Fruit fly (Drosophila melanogaster): ENCODE results near the gene mIF2.

The mIF2 gene

dm6 chr3R:28562654-28563198 is 18.1 kb upstream of the mIF2 start (continued):
- TF ChIP-seq bcd (GFP tag; optimal IDR thresholded peaks at IDR 0.05) (no peak), CG18262 (tag; optimal IDR thresholded peaks at IDR 0.05) (peak; percentile 4), grau (tag; optimal IDR thresholded peaks at IDR 0.05) (peak; percentile 1), schlank (tag; optimal IDR thresholded peaks at IDR 0.05) (no peak), ham (GFP tag; IDR thresholded peaks at IDR 0.05) (no peak), CG13894 (tag; optimal IDR thresholded peaks at IDR 0.05) (no peak), Sox102F (GFP tag; optimal IDR thresholded peaks at IDR 0.05) (peak; percentile 2), dmrt11E (tag; optimal IDR thresholded peaks at IDR 0.05) (peak; percentile 41), CG10565 (GFP tag; optimal IDR thresholded peaks at IDR 0.05) (no peak), Awh (GFP tag; IDR thresholded peaks at IDR 0.05) (no peak), CG7839 (tag; optimal IDR thresholded peaks at IDR 0.05) (peak; percentile 6), row (GFP tag; IDR thresholded peaks at IDR 0.05) (peak; percentile 45), Deaf1 (tag; optimal IDR thresholded peaks at IDR 0.05) (no peak), croc (GFP tag; conservative IDR thresholded peaks at IDR 0.05) (no peak), sens (GFP tag) (peak; percentile 70), Stat92E (GFP tag; optimal IDR thresholded peaks at IDR 0.05) (no peak), CG17912 (GFP tag; optimal IDR thresholded peaks at IDR 0.05) (no peak), vvl (GFP tag; IDR thresholded peaks at IDR 0.05) (no peak), Myb (GFP tag; optimal IDR thresholded peaks at IDR 0.05) (no peak), slbo (GFP tag; IDR thresholded peaks at IDR 0.05) (no peak), tup (GFP tag; optimal IDR thresholded peaks at IDR 0.05) (no peak), Max (GFP tag; optimal IDR thresholded peaks at IDR 0.05) (no peak), sim (GFP tag; IDR thresholded peaks at IDR 0.05) (no peak), lab (GFP tag; optimal IDR thresholded peaks at IDR 0.05) (no peak), tx (GFP tag; optimal IDR thresholded peaks at IDR 0.05) (no peak), CG16813 (GFP tag; IDR thresholded peaks at IDR 0.05; ENCODE audit: partially characterized antibody) (peak; percentile 58; the same call in 2 of the 3 replicates)

- no peak for TF ChIP-seq Aef1 (GFP tag; IDR thresholded peaks at IDR 0.05)
- TF ChIP-seq Nf-YC (tag; optimal IDR thresholded peaks at IDR 0.05) = peak; percentile 65
- peak; percentile 60 for TF ChIP-seq pros (GFP tag; optimal IDR thresholded peaks at IDR 0.05)
- no peak for TF ChIP-seq Fer1 (GFP tag; optimal IDR thresholded peaks at IDR 0.05)
- no peak for TF ChIP-seq Hand (GFP tag; optimal IDR thresholded peaks at IDR 0.05)
- TF ChIP-seq kni (GFP tag; optimal IDR thresholded peaks at IDR 0.05) = peak; percentile 27
- no peak for TF ChIP-seq Mrtf (GFP tag; IDR thresholded peaks at IDR 0.05)
- TF ChIP-seq z (GFP tag; IDR thresholded peaks at IDR 0.05) = no peak
- TF ChIP-seq phol (tag; optimal IDR thresholded peaks at IDR 0.05) = peak; percentile 23
- TF ChIP-seq cg (GFP tag; optimal IDR thresholded peaks at IDR 0.05) = peak; percentile 51
- peak; percentile 57 for TF ChIP-seq Nf-YB (GFP tag; optimal IDR thresholded peaks at IDR 0.05)
- no peak for TF ChIP-seq gsb (GFP tag; IDR thresholded peaks at IDR 0.05)
- TF ChIP-seq seq (GFP tag; IDR thresholded peaks at IDR 0.05) = peak; percentile 41; the same call in 1 of the 2 replicates
These were observed 16.8 kb upstream of the mIF2 start for dm6 chr3R:28561320-28561831.

All from whole organism, embryonic.